Fruit fly (Drosophila melanogaster): ENCODE data around the gene CG46281.

Gene CG46281

dm6 chr3R:13036064-13036463 is 6.0 kb upstream of the CG46281 start:
- no peak for TF ChIP-seq pan (optimal IDR thresholded peaks at IDR 0.05)
- no peak for TF ChIP-seq CG8478 (optimal IDR thresholded peaks at IDR 0.05)
- no peak for TF ChIP-seq usp (GFP tag; optimal IDR thresholded peaks at IDR 0.05)
- TF ChIP-seq EcR (GFP tag; optimal IDR thresholded peaks at IDR 0.05) = no peak

dm6 chr3R:13033670-13034069 is 3.6 kb upstream of the CG46281 start:
- TF ChIP-seq psq (optimal IDR thresholded peaks at IDR 0.05) = no peak
- no peak for TF ChIP-seq Dll (optimal IDR thresholded peaks at IDR 0.05)
- TF ChIP-seq EcR (GFP tag; optimal IDR thresholded peaks at IDR 0.05) = no peak
- TF ChIP-seq CG8478 (optimal IDR thresholded peaks at IDR 0.05) = no peak

dm6 chr3R:13032975-13033445 is 2.9 kb upstream of the CG46281 start:
- TF ChIP-seq psq (optimal IDR thresholded peaks at IDR 0.05) (no peak), EcR (GFP tag; optimal IDR thresholded peaks at IDR 0.05) (no peak), Dll (optimal IDR thresholded peaks at IDR 0.05) (no peak), pan (optimal IDR thresholded peaks at IDR 0.05) (no peak), usp (GFP tag; optimal IDR thresholded peaks at IDR 0.05) (no peak), CG8478 (optimal IDR thresholded peaks at IDR 0.05) (no peak)

dm6 chr3R:13032323-13032722 is 2.2 kb upstream of the CG46281 start, which contains the start of gene ry:
Gene ry (plus strand): TSS chr3R:13032528.
- TF ChIP-seq CG8478 (optimal IDR thresholded peaks at IDR 0.05) (no peak), pan (optimal IDR thresholded peaks at IDR 0.05) (no peak), usp (GFP tag; optimal IDR thresholded peaks at IDR 0.05) (no peak), psq (optimal IDR thresholded peaks at IDR 0.05) (no peak), Dll (optimal IDR thresholded peaks at IDR 0.05) (no peak), EcR (GFP tag; optimal IDR thresholded peaks at IDR 0.05) (no peak)

- TF ChIP-seq usp (GFP tag; optimal IDR thresholded peaks at IDR 0.05) (no peak), psq (optimal IDR thresholded peaks at IDR 0.05) (no peak), Dll (optimal IDR thresholded peaks at IDR 0.05) (no peak), CG8478 (optimal IDR thresholded peaks at IDR 0.05) (no peak), EcR (GFP tag; optimal IDR thresholded peaks at IDR 0.05) (no peak), pan (optimal IDR thresholded peaks at IDR 0.05) (no peak)
Observed at dm6 chr3R:13018995-13019394, 11.1 kb downstream of the CG46281 start.

- no peak for TF ChIP-seq usp (GFP tag; optimal IDR thresholded peaks at IDR 0.05)
- no peak for TF ChIP-seq CG8478 (optimal IDR thresholded peaks at IDR 0.05)
- no peak for TF ChIP-seq EcR (GFP tag; optimal IDR thresholded peaks at IDR 0.05)
- TF ChIP-seq pan (optimal IDR thresholded peaks at IDR 0.05) = no peak
- no peak for TF ChIP-seq Dll (optimal IDR thresholded peaks at IDR 0.05)
- TF ChIP-seq psq (optimal IDR thresholded peaks at IDR 0.05) = no peak
Observed at dm6 chr3R:13018284-13018900, 11.7 kb downstream of the CG46281 start.

dm6 chr3R:13017623-13018036 is 12.5 kb downstream of the CG46281 start:
- TF ChIP-seq CG8478 (optimal IDR thresholded peaks at IDR 0.05) = no peak

- no peak for TF ChIP-seq Dll (optimal IDR thresholded peaks at IDR 0.05)
- no peak for TF ChIP-seq usp (GFP tag; optimal IDR thresholded peaks at IDR 0.05)
- no peak for TF ChIP-seq CG8478 (optimal IDR thresholded peaks at IDR 0.05)
- no peak for TF ChIP-seq psq (optimal IDR thresholded peaks at IDR 0.05)
- TF ChIP-seq EcR (GFP tag; optimal IDR thresholded peaks at IDR 0.05) = no peak
- no peak for TF ChIP-seq pan (optimal IDR thresholded peaks at IDR 0.05)
Observed at dm6 chr3R:13015811-13016766, 14.0 kb downstream of the CG46281 start.

dm6 chr3R:13015402-13015801 is 14.7 kb downstream of the CG46281 start:
- TF ChIP-seq Dll (optimal IDR thresholded peaks at IDR 0.05) (no peak), pan (optimal IDR thresholded peaks at IDR 0.05) (no peak), CG8478 (optimal IDR thresholded peaks at IDR 0.05) (no peak)

- TF ChIP-seq pan (optimal IDR thresholded peaks at IDR 0.05) = no peak
- no peak for TF ChIP-seq usp (GFP tag; optimal IDR thresholded peaks at IDR 0.05)
- TF ChIP-seq Dll (optimal IDR thresholded peaks at IDR 0.05) = no peak
- TF ChIP-seq CG8478 (optimal IDR thresholded peaks at IDR 0.05) = no peak
- no peak for TF ChIP-seq EcR (GFP tag; optimal IDR thresholded peaks at IDR 0.05)
- TF ChIP-seq psq (optimal IDR thresholded peaks at IDR 0.05) = no peak
Observed at dm6 chr3R:13014168-13014881, 15.8 kb downstream of the CG46281 start.

dm6 chr3R:13012990-13013389 is 17.1 kb downstream of the CG46281 start:
- TF ChIP-seq Dll (optimal IDR thresholded peaks at IDR 0.05) = no peak

dm6 chr3R:13012351-13012750 is 17.8 kb downstream of the CG46281 start:
- TF ChIP-seq EcR (GFP tag; optimal IDR thresholded peaks at IDR 0.05) (peak in 1 of 2 experiments; percentile 3), usp (GFP tag; optimal IDR thresholded peaks at IDR 0.05) (no peak), Dll (optimal IDR thresholded peaks at IDR 0.05) (peak; percentile 29), psq (optimal IDR thresholded peaks at IDR 0.05) (no peak), CG8478 (optimal IDR thresholded peaks at IDR 0.05) (peak; percentile 85), pan (optimal IDR thresholded peaks at IDR 0.05) (no peak)

Measured in whole organism.